Worm (Caenorhabditis elegans) whole organism, L3 larva: ENCODE measurements around the gene npr-35.

ENCODE experiments used
- lin-15B ChIP-seq: fragments of 150-350 bp; optimal IDR thresholded peaks from 2 replicates; lab custom pipeline; 2014; ENCODE audit warnings: missing biosample characterization, missing genetic modification characterization
- sea-2 ChIP-seq: fragments of 150-350 bp; sonication (generic microtip); optimal IDR thresholded peaks from 4 replicates; lab custom pipeline; 2014; ENCODE audit warnings: missing biosample characterization, missing genetic modification reagents, missing genetic modification characterization
- ztf-11 ChIP-seq: fragments of 150-350 bp; optimal IDR thresholded peaks from 2 replicates; lab custom pipeline; 2014; ENCODE audit warnings: missing biosample characterization, missing genetic modification characterization
- ztf-4 ChIP-seq: fragments of 150-350 bp; optimal IDR thresholded peaks from 2 replicates; lab custom pipeline; 2014; ENCODE audit warnings: missing biosample characterization, missing genetic modification characterization

- TF ChIP-seq lin-15B (tag; lab: Kevin White, UChicago), result no peak
- no peak for TF ChIP-seq ztf-4 (tag; lab: Kevin White, UChicago)
- no peak for TF ChIP-seq ztf-11 (tag; lab: Kevin White, UChicago)
- no peak for TF ChIP-seq sea-2 (GFP tag; lab: Kevin White, UChicago)
These were observed 46.6 kb downstream of the npr-35 start for ce11 chrIV:7790151-7790691.
